Fruit fly (Drosophila melanogaster): Measurements from ENCODE around the gene Rpt3.

The Rpt3 gene

dm6 chrX:11135840-11136586 is 11.1 kb downstream of the Rpt3 start (continued):
- TF ChIP-seq Xbp1 (GFP tag; optimal IDR thresholded peaks at IDR 0.05) (no peak), nmo (GFP tag; optimal IDR thresholded peaks at IDR 0.05) (peak; percentile 38), CG2129 (GFP tag; IDR thresholded peaks at IDR 0.05; ENCODE audit: partially characterized antibody) (no peak), CG32772 (GFP tag; IDR thresholded peaks at IDR 0.05) (peak; percentile 81), CG13894 (tag; optimal IDR thresholded peaks at IDR 0.05) (no peak), CG8290 (GFP tag; optimal IDR thresholded peaks at IDR 0.05) (peak; percentile 16), CG8290 (tag; optimal IDR thresholded peaks at IDR 0.05) (no peak), Dfd (GFP tag; optimal IDR thresholded peaks at IDR 0.05) (peak in 1 of 2 experiments; percentile 54), CG32767 (GFP tag; IDR thresholded peaks at IDR 0.05) (no peak), onecut (GFP tag; IDR thresholded peaks at IDR 0.05) (no peak), mirr (GFP tag; optimal IDR thresholded peaks at IDR 0.05) (no peak), Taf1 (GFP tag; IDR thresholded peaks at IDR 0.05) (no peak), CG11456 (GFP tag; IDR thresholded peaks at IDR 0.05) (no peak), fu2 (GFP tag; optimal IDR thresholded peaks at IDR 0.05) (no peak), Aef1 (GFP tag; IDR thresholded peaks at IDR 0.05) (peak; percentile 31; the same call in 2 of the 3 replicates), eyg (GFP tag; optimal IDR thresholded peaks at IDR 0.05) (no peak), ERR (GFP tag; optimal IDR thresholded peaks at IDR 0.05) (no peak), bigmax (GFP tag; optimal IDR thresholded peaks at IDR 0.05) (no peak), dysf (GFP tag; IDR thresholded peaks at IDR 0.05) (0 out of 3 replicates have a peak, but pooled peaks have one; percentile 11), Rfx (GFP tag; IDR thresholded peaks at IDR 0.05) (no peak), fru (optimal IDR thresholded peaks at IDR 0.05) (no peak), Kr (GFP tag; optimal IDR thresholded peaks at IDR 0.05) (no peak), CG33557 (GFP tag; optimal IDR thresholded peaks at IDR 0.05) (no peak), prd (optimal IDR thresholded peaks at IDR 0.05) (no peak), prd (GFP tag; IDR thresholded peaks at IDR 0.05) (no peak), CG2712 (tag; optimal IDR thresholded peaks at IDR 0.05) (no peak), sqz (GFP tag; optimal IDR thresholded peaks at IDR 0.05) (peak; percentile 92), CG1792 (GFP tag; optimal IDR thresholded peaks at IDR 0.05) (no peak), seq (GFP tag; IDR thresholded peaks at IDR 0.05) (no peak), CG16863 (GFP tag; optimal IDR thresholded peaks at IDR 0.05) (peak; percentile 10), Oli (tag; optimal IDR thresholded peaks at IDR 0.05) (no peak), Med (GFP tag) (peak; percentile 68), gro (GFP tag; optimal IDR thresholded peaks at IDR 0.05) (no peak), jing (GFP tag; optimal IDR thresholded peaks at IDR 0.05) (no peak), Bteb2 (GFP tag; optimal IDR thresholded peaks at IDR 0.05) (no peak), dan (GFP tag; IDR thresholded peaks at IDR 0.05) (no peak), CG18599 (GFP tag; optimal IDR thresholded peaks at IDR 0.05) (no peak), Hmx (GFP tag; optimal IDR thresholded peaks at IDR 0.05) (no peak), CG4360 (GFP tag; IDR thresholded peaks at IDR 0.05) (peak; percentile 80), sim (GFP tag; IDR thresholded peaks at IDR 0.05) (no peak), CG8388 (GFP tag; optimal IDR thresholded peaks at IDR 0.05) (no peak), CG12299 (tag; optimal IDR thresholded peaks at IDR 0.05) (no peak), ara (GFP tag; IDR thresholded peaks at IDR 0.05) (no peak), H2.0 (GFP tag; IDR thresholded peaks at IDR 0.05) (0 out of 2 replicates have a peak, but pooled peaks have one; percentile 12), dimm (GFP tag; IDR thresholded peaks at IDR 0.05) (no peak), slbo (GFP tag; IDR thresholded peaks at IDR 0.05) (no peak), sens (GFP tag) (peak; percentile 66), yki (optimal IDR thresholded peaks at IDR 0.05) (no peak)
